Worm (Caenorhabditis elegans) whole organism, young adult: Measurements from ENCODE around the gene rad-51.

Experiments used
- B0035.1 ChIP-seq: sonication (generic microtip); optimal IDR thresholded peaks from 2 replicates; lab custom pipeline; 2016; ENCODE audit warnings: missing genetic modification characterization, mild to moderate bottlenecking, missing compliant biosample characterization, missing genotype, missing genetic modification reagents
- C06A6.2 ChIP-seq: fragments of 200-800 bp; sonication (Bioruptor generic); conservative IDR thresholded peaks from 2 replicates; pipeline ENCODE4 v1.3.6; 2022; ENCODE audit warnings: missing genetic modification characterization, missing compliant biosample characterization
- F23B12.7 ChIP-seq: sonication (generic microtip); optimal IDR thresholded peaks from 2 replicates; lab custom pipeline; 2017; ENCODE audit warnings: missing genetic modification characterization, mild to moderate bottlenecking, missing compliant biosample characterization, antibody characterized with exemption, moderate library complexity; ENCODE audit not compliant: insufficient read depth
- F33H1.4 ChIP-seq: fragments of 200-800 bp; sonication (Bioruptor generic); IDR thresholded peaks from 2 replicates; pipeline ENCODE4 v1.3.6; 2022; ENCODE audit warnings: missing genetic modification reagents, missing genetic modification characterization, missing compliant biosample characterization
- F57A8.1 ChIP-seq: fragments of 200-800 bp; sonication (Bioruptor generic); optimal IDR thresholded peaks from 2 replicates; lab custom pipeline; 2018; ENCODE audit warnings: mild to moderate bottlenecking, missing genetic modification characterization, moderate library complexity, missing compliant biosample characterization
- K11D2.4 ChIP-seq: fragments of 200-800 bp; sonication (Bioruptor generic); IDR thresholded peaks from 2 replicates; pipeline ENCODE4 v1.3.6; 2022; ENCODE audit warnings: missing genetic modification reagents, missing genetic modification characterization, missing compliant biosample characterization
- T07F8.4 ChIP-seq: sonication (generic microtip); optimal IDR thresholded peaks from 2 replicates; lab custom pipeline; 2016; ENCODE audit warnings: mild to moderate bottlenecking, missing genetic modification characterization, moderate library complexity, missing compliant biosample characterization
- T26A5.8 ChIP-seq: sonication (generic microtip); optimal IDR thresholded peaks from 2 replicates; lab custom pipeline; 2016; ENCODE audit warnings: missing genetic modification characterization, missing compliant biosample characterization
- atf-7 ChIP-seq: sonication (generic microtip); optimal IDR thresholded peaks from 2 replicates; lab custom pipeline; 2017; ENCODE audit warnings: mild to moderate bottlenecking, missing genetic modification characterization, missing compliant biosample characterization
- athp-1 ChIP-seq: sonication (generic microtip); optimal IDR thresholded peaks from 2 replicates; lab custom pipeline; 2017; ENCODE audit warnings: mild to moderate bottlenecking, missing genetic modification characterization, missing compliant biosample characterization
- attf-3 ChIP-seq: fragments of 200-800 bp; sonication (Bioruptor generic); conservative IDR thresholded peaks from 2 replicates; pipeline ENCODE4 v1.3.6; 2022; ENCODE audit warnings: missing genetic modification reagents, missing genetic modification characterization, missing compliant biosample characterization
- attf-5 ChIP-seq: fragments of 200-800 bp; sonication (Bioruptor generic); optimal IDR thresholded peaks from 2 replicates; lab custom pipeline; 2018; ENCODE audit warnings: mild to moderate bottlenecking, missing genetic modification characterization, missing compliant biosample characterization
- bed-2 ChIP-seq: fragments of 200-800 bp; sonication (Bioruptor generic); IDR thresholded peaks from 2 replicates; pipeline ENCODE4 v1.3.6; 2022; ENCODE audit warnings: missing genetic modification reagents, missing genetic modification characterization, missing compliant biosample characterization
- cebp-1 ChIP-seq, 2 experiments: fragments of 200-800 bp in 1 of 2; sonication (Bioruptor generic) in 1 of 2; sonication (generic microtip) in 1 of 2; IDR thresholded peaks in 1 of 2; optimal IDR thresholded peaks in 1 of 2; 2 replicates each; pipeline versions ENCODE4 v1.3.6 to Lab custom; 2017 to 2022; ENCODE audit warnings: missing compliant biosample characterization in 2 of 2, missing genetic modification characterization in 2 of 2, mild to moderate bottlenecking in 1 of 2, missing genetic modification reagents in 1 of 2, moderate library complexity in 1 of 2
- ceh-100 ChIP-seq: fragments of 200-800 bp; sonication (Bioruptor generic); IDR thresholded peaks from 2 replicates; pipeline ENCODE4 v1.3.6; 2022; ENCODE audit warnings: missing genetic modification reagents, missing genetic modification characterization, missing compliant biosample characterization
- ceh-27 ChIP-seq: fragments of 200-800 bp; sonication (Bioruptor generic); optimal IDR thresholded peaks from 2 replicates; lab custom pipeline; 2018; ENCODE audit warnings: mild to moderate bottlenecking, missing genetic modification characterization, moderate library complexity, missing compliant biosample characterization
- ceh-40 ChIP-seq: fragments of 200-800 bp; sonication (Bioruptor generic); IDR thresholded peaks from 2 replicates; pipeline ENCODE4 v1.3.6; 2022; ENCODE audit warnings: missing genetic modification characterization, missing compliant biosample characterization
- ceh-91 ChIP-seq: fragments of 200-800 bp; sonication (Bioruptor generic); IDR thresholded peaks from 2 replicates; pipeline ENCODE4 v1.3.6; 2022; ENCODE audit warnings: missing genetic modification reagents, missing genetic modification characterization, missing compliant biosample characterization
- dpff-1 ChIP-seq: sonication (generic microtip); optimal IDR thresholded peaks from 2 replicates; lab custom pipeline; 2017; ENCODE audit warnings: mild to moderate bottlenecking, missing genetic modification characterization, missing compliant biosample characterization
- dpl-1 ChIP-seq: fragments of 150-350 bp; optimal IDR thresholded peaks from 2 replicates; lab custom pipeline; 2014; ENCODE audit warnings: missing biosample characterization, missing genetic modification reagents, missing genetic modification characterization
- egl-44 ChIP-seq: fragments of 200-800 bp; sonication (Bioruptor generic); IDR thresholded peaks from 2 replicates; pipeline ENCODE4 v1.3.6; 2022; ENCODE audit warnings: missing genetic modification reagents, missing genetic modification characterization, missing compliant biosample characterization
- ekl-4 ChIP-seq: fragments of 200-800 bp; sonication (Bioruptor generic); IDR thresholded peaks from 2 replicates; pipeline ENCODE4 v1.3.6; 2022; ENCODE audit warnings: missing genetic modification reagents, missing genetic modification characterization, missing compliant biosample characterization
- him-1 ChIP-seq: sonication (generic microtip); optimal IDR thresholded peaks from 2 replicates; lab custom pipeline; 2016; ENCODE audit warnings: missing genotype, missing genetic modification reagents, missing genetic modification characterization, missing compliant biosample characterization
- hmg-1.2 ChIP-seq: fragments of 200-800 bp; sonication (Bioruptor generic); IDR thresholded peaks from 2 replicates; pipeline ENCODE4 v1.3.6; 2022; ENCODE audit warnings: missing genetic modification reagents, missing genetic modification characterization, missing compliant biosample characterization
- lag-1 ChIP-seq: fragments of 200-800 bp; sonication (Bioruptor generic); IDR thresholded peaks from 2 replicates; pipeline ENCODE4 v1.3.6; 2022; ENCODE audit warnings: missing genetic modification reagents, missing genetic modification characterization, missing compliant biosample characterization
- lin-26 ChIP-seq: fragments of 200-800 bp; sonication (Bioruptor generic); IDR thresholded peaks from 2 replicates; pipeline ENCODE4 v1.3.6; 2022; ENCODE audit warnings: missing genetic modification reagents, missing genetic modification characterization, missing compliant biosample characterization
- lir-1 ChIP-seq: fragments of 200-800 bp; sonication (Bioruptor generic); conservative IDR thresholded peaks from 2 replicates; pipeline ENCODE4 v1.3.6; 2022; ENCODE audit warnings: missing genetic modification reagents, missing genetic modification characterization, missing compliant biosample characterization
- lsl-1 ChIP-seq: fragments of 200-800 bp; sonication (Bioruptor generic); optimal IDR thresholded peaks from 2 replicates; lab custom pipeline; 2018; ENCODE audit warnings: mild to moderate bottlenecking, missing genetic modification characterization, moderate library complexity, missing compliant biosample characterization
- lsy-27 ChIP-seq: sonication (generic microtip); optimal IDR thresholded peaks from 2 replicates; lab custom pipeline; 2017; ENCODE audit warnings: missing genetic modification characterization, mild to moderate bottlenecking, missing compliant biosample characterization, antibody characterized with exemption, missing genotype, borderline replicate concordance; ENCODE audit not compliant: insufficient read depth
- madf-6 ChIP-seq: fragments of 200-800 bp; sonication (Bioruptor generic); IDR thresholded peaks from 2 replicates; pipeline ENCODE4 v1.3.6; 2022; ENCODE audit warnings: missing genetic modification reagents, missing genetic modification characterization, missing compliant biosample characterization
- nfya-1 ChIP-seq: sonication (generic microtip); optimal IDR thresholded peaks from 2 replicates; lab custom pipeline; 2017; ENCODE audit warnings: antibody characterized with exemption, missing compliant biosample characterization, missing genetic modification characterization, borderline replicate concordance; ENCODE audit not compliant: insufficient read depth
- nhr-120 ChIP-seq: fragments of 200-800 bp; sonication (Bioruptor generic); IDR thresholded peaks from 2 replicates; pipeline ENCODE4 v1.3.6; 2022; ENCODE audit warnings: missing genetic modification characterization, missing compliant biosample characterization
- pbrm-1 ChIP-seq: fragments of 200-800 bp; sonication (Bioruptor generic); IDR thresholded peaks from 2 replicates; pipeline ENCODE4 v1.3.6; 2022; ENCODE audit warnings: missing genetic modification reagents, missing genetic modification characterization, missing compliant biosample characterization
- rcor-1 ChIP-seq: fragments of 200-800 bp; sonication (Bioruptor generic); IDR thresholded peaks from 2 replicates; pipeline ENCODE4 v1.3.6; 2022; ENCODE audit warnings: missing genetic modification reagents, missing genetic modification characterization, missing compliant biosample characterization
- rpc-1 ChIP-seq, 2 experiments: fragments of 150-350 bp in 1 of 2; sonication (generic microtip) in 1 of 2; optimal IDR thresholded peaks; 2 replicates each; lab custom pipeline; 2014 to 2018; ENCODE audit warnings: missing biosample characterization in 1 of 2, missing genetic modification characterization in 1 of 2, missing genetic modification reagents in 1 of 2, missing genotype in 1 of 2
- somi-1 ChIP-seq: fragments of 200-800 bp; sonication (Bioruptor generic); optimal IDR thresholded peaks from 2 replicates; lab custom pipeline; 2018; ENCODE audit warnings: mild to moderate bottlenecking, missing genetic modification characterization, missing compliant biosample characterization
- unc-62 ChIP-seq: fragments of 150-350 bp; optimal IDR thresholded peaks from 2 replicates; lab custom pipeline; 2014; ENCODE audit warnings: missing biosample characterization, missing genetic modification reagents, missing genetic modification characterization
- ztf-18 ChIP-seq: sonication (generic microtip); optimal IDR thresholded peaks from 2 replicates; lab custom pipeline; 2016; ENCODE audit warnings: missing genotype, mild to moderate bottlenecking, missing genetic modification characterization, missing compliant biosample characterization
- ztf-26 ChIP-seq: sonication (generic microtip); optimal IDR thresholded peaks from 2 replicates; lab custom pipeline; 2017; ENCODE audit warnings: missing genetic modification characterization, missing compliant biosample characterization
- ztf-6 ChIP-seq: fragments of 200-800 bp; sonication (Bioruptor generic); IDR thresholded peaks from 2 replicates; pipeline ENCODE4 v1.3.6; 2022; ENCODE audit warnings: missing genetic modification reagents, missing genetic modification characterization, missing compliant biosample characterization

Gene rad-51

ce11 chrIV:10261061-10261460 lies 23.0 kb downstream of the rad-51 start:
- TF ChIP-seq nhr-120 (no peak), T07F8.4 (tag; lab: Kevin White, UChicago) (no peak), lsy-27 (tag; lab: Kevin White, UChicago) (no peak), dpff-1 (no peak), lir-1 (no peak), cebp-1 (GFP tag; IDR thresholded peaks at IDR 0.05; lab: Robert Waterston, UW) (no peak), cebp-1 (tag; optimal IDR thresholded peaks at IDR 0.05; lab: Kevin White, UChicago) (no peak), lsl-1 (GFP tag; lab: Kevin White, UChicago) (no peak), him-1 (tag; lab: Kevin White, UChicago) (no peak), bed-2 (no peak), lag-1 (GFP tag; lab: Robert Waterston, UW) (no peak), T26A5.8 (tag; lab: Kevin White, UChicago) (no peak), F33H1.4 (no peak), athp-1 (tag; lab: Kevin White, UChicago) (no peak), dpl-1 (GFP tag; lab: Kevin White, UChicago) (no peak), somi-1 (GFP tag; lab: Kevin White, UChicago) (no peak), C06A6.2 (GFP tag; lab: Robert Waterston, UW) (no peak), ceh-40 (GFP tag; lab: Robert Waterston, UW) (no peak), lin-26 (GFP tag; lab: Robert Waterston, UW) (no peak), attf-3 (no peak)

DNA sequence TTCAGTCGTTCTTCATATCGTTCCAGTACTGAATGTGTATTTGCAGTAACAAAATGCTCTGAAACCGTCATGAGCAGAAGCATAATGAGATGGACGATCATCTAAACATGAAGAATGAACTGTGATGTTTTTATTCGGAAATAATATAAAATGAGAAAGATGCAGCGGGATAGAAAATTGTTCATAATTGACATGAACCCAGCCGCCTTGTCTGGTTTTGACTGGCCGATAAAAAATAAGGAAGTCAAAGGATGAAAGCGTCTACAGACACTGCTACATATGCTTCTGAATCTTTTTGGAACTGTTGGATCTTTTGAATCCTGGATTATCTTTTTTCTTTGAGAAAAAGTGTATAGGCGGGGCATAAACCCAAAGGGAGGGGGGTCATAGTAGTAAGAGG lies 24.5 kb downstream of the rad-51 start, which contains the start of gene F01G10.9:
TSS of gene F01G10.9 (minus strand) at position 101 of the 400 bp plus-strand sequence.
- TF ChIP-seq ceh-91 (GFP tag; lab: Robert Waterston, UW) (no peak), ceh-100 (GFP tag; lab: Robert Waterston, UW) (no peak), nfya-1 (tag; lab: Kevin White, UChicago) (no peak)

ce11 chrIV:10252886-10253639 lies 31.0 kb downstream of the rad-51 start:
- TF ChIP-seq cebp-1 (GFP tag; IDR thresholded peaks at IDR 0.05; lab: Robert Waterston, UW) (no peak), cebp-1 (tag; optimal IDR thresholded peaks at IDR 0.05; lab: Kevin White, UChicago) (peak; percentile 9), ekl-4 (GFP tag; lab: Robert Waterston, UW) (0 out of 2 replicates have a peak, but pooled peaks have one; percentile 5), rpc-1 (optimal IDR thresholded peaks at IDR 0.05; lab: Kevin White, UChicago) (no peak), rpc-1 (tag; optimal IDR thresholded peaks at IDR 0.05; lab: Kevin White, UChicago) (no peak)
- TF ChIP-seq, all 124 proteins: peak for 2

- TF ChIP-seq K11D2.4 (GFP tag; lab: Robert Waterston, UW), result peak; percentile 88
- peak; percentile 43 for TF ChIP-seq ztf-26 (tag; lab: Kevin White, UChicago)
- peak; percentile 84 for TF ChIP-seq somi-1 (GFP tag; lab: Kevin White, UChicago)
- peak; percentile 41 for TF ChIP-seq unc-62 (GFP tag; lab: Kevin White, UChicago)
- TF ChIP-seq attf-5 (GFP tag; lab: Kevin White, UChicago), result peak; percentile 93
- peak; percentile 84 for TF ChIP-seq hmg-1.2 (GFP tag; lab: Robert Waterston, UW)
- TF ChIP-seq ztf-6 (GFP tag; lab: Robert Waterston, UW), result no peak
- no peak for TF ChIP-seq dpl-1 (GFP tag; lab: Kevin White, UChicago)
- TF ChIP-seq F23B12.7 (tag; lab: Kevin White, UChicago), result peak; percentile 40
- 0 out of 2 replicates have a peak, but pooled peaks have one; percentile 28 for TF ChIP-seq ekl-4 (GFP tag; lab: Robert Waterston, UW)
- TF ChIP-seq C06A6.2 (GFP tag; lab: Robert Waterston, UW), result peak; percentile 80
- peak; percentile 21 for TF ChIP-seq ztf-18 (tag; lab: Kevin White, UChicago)
- TF ChIP-seq egl-44 (GFP tag; lab: Robert Waterston, UW), result peak; percentile 78; the same call in 1 of the 2 replicates
- peak; percentile 72 for TF ChIP-seq ceh-27 (GFP tag; lab: Kevin White, UChicago)
- TF ChIP-seq madf-6 (GFP tag; lab: Robert Waterston, UW), result peak; percentile 12; the same call in 1 of the 2 replicates
- TF ChIP-seq F33H1.4, result no peak
- peak; percentile 81 for TF ChIP-seq pbrm-1
- no peak for TF ChIP-seq lsl-1 (GFP tag; lab: Kevin White, UChicago)
- TF ChIP-seq rcor-1, result 0 out of 2 replicates have a peak, but pooled peaks have one; percentile 43
- TF ChIP-seq B0035.1, result peak; percentile 26
- TF ChIP-seq ceh-100 (GFP tag; lab: Robert Waterston, UW), result 0 out of 2 replicates have a peak, but pooled peaks have one; percentile 10
- peak; percentile 93 for TF ChIP-seq atf-7 (tag; lab: Kevin White, UChicago)
- TF ChIP-seq F57A8.1, result no peak
Observed at ce11 chrIV:10252350-10252792, 31.7 kb downstream of the rad-51 start.
